Worm (Caenorhabditis elegans) whole organism, L2 larva: Measurements from ENCODE around the gene nceh-1.

Source experiments
- R02D3.7 ChIP-seq: fragments of 150-350 bp; optimal IDR thresholded peaks from 2 replicates; lab custom pipeline; 2014; ENCODE audit warnings: missing biosample characterization, missing genetic modification characterization
- Y55F3AM.14 ChIP-seq: fragments of 200-800 bp; sonication (Bioruptor generic); optimal IDR thresholded peaks from 2 replicates; lab custom pipeline; 2018; ENCODE audit warnings: mild to moderate bottlenecking, missing genetic modification characterization, missing compliant biosample characterization
- ama-1 ChIP-seq: fragments of 150-350 bp; optimal IDR thresholded peaks from 2 replicates; lab custom pipeline; 2018; ENCODE audit warnings: inconsistent platforms
- dmd-4 ChIP-seq: sonication (generic microtip); optimal IDR thresholded peaks from 2 replicates; lab custom pipeline; 2017; ENCODE audit warnings: missing biosample characterization, missing genetic modification characterization
- mdl-1 ChIP-seq, 2 experiments: fragments of 150-350 bp in 1 of 2; sonication (generic microtip) in 1 of 2; optimal IDR thresholded peaks; 2 replicates each; lab custom pipeline; 2017; ENCODE audit warnings: missing biosample characterization in 2 of 2, missing genetic modification characterization in 2 of 2
- nhr-21 ChIP-seq: fragments of 150-350 bp; optimal IDR thresholded peaks from 2 replicates; lab custom pipeline; 2014; ENCODE audit warnings: missing biosample characterization, missing genetic modification characterization
- nhr-23 ChIP-seq: fragments of 150-350 bp; optimal IDR thresholded peaks from 2 replicates; lab custom pipeline; 2014; ENCODE audit warnings: missing biosample characterization, missing genetic modification reagents, missing genetic modification characterization
- nhr-77 ChIP-seq: fragments of 150-350 bp; optimal IDR thresholded peaks from 2 replicates; lab custom pipeline; 2014; ENCODE audit warnings: missing biosample characterization, missing genetic modification characterization
- unc-55 ChIP-seq: fragments of 150-350 bp; sonication (generic microtip); optimal IDR thresholded peaks from 3 replicates; lab custom pipeline; 2014; ENCODE audit warnings: missing biosample characterization, missing genetic modification reagents, missing genetic modification characterization
- unc-62 ChIP-seq: fragments of 150-350 bp; optimal IDR thresholded peaks from 2 replicates; lab custom pipeline; 2014; ENCODE audit warnings: missing biosample characterization, missing genetic modification reagents, missing genetic modification characterization

nceh-1 gene

ce11 chrV:19429605-19430004 lies 52.4 kb downstream of the nceh-1 start (continued):
- TF ChIP-seq unc-62 (GFP tag; lab: Kevin White, UChicago) = no peak
- TF ChIP-seq ama-1 = no peak

DNA sequence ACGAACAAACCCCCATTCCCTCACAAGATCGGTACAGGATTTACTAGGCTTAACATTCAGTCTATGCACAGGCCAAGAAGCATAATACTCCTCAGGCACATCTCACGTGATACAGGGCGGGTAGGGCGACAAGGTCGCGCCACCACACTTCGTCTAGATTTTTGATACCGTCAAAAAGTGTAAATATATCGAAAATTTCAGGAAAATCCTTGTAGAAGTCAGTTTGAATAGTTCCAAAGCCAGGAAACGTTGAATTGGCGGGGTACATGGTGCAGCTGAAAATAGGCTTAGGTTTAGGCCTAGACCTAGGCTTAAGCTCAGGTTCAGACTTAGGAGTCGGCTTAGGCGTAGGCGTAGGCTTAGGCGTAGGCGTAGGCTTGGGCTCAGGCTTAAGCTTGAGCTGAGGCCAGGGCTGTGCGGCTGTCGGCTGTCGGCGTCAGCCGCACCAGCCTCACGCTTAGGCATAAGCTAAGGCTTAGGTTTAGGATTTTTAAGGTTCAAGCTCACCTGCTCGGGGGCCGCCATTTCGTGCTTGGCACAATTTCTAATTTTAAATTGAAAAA lies 53.2 kb downstream of the nceh-1 start:
- TF ChIP-seq unc-55 (GFP tag; lab: Kevin White, UChicago) (no peak), Y55F3AM.14 (peak; percentile 5), mdl-1 (tag; optimal IDR thresholded peaks at IDR 0.05; lab: Kevin White, UChicago) (no peak), nhr-21 (no peak), nhr-23 (tag; lab: Kevin White, UChicago) (no peak), dmd-4 (no peak), R02D3.7 (no peak), nhr-77 (tag; lab: Kevin White, UChicago) (no peak)
- TF ChIP-seq, all 48 proteins: peak for 1
